Fruit fly (Drosophila melanogaster) whole organism, pupa: ENCODE measurements around the gene CG45487.

Experiments used
- CG10348 ChIP-seq: fragments of 200-800 bp; sonication (Bioruptor generic); IDR thresholded peaks from 2 replicates; pipeline ENCODE4 v1.3.6; 2022; ENCODE audit warnings: missing biosample characterization, missing genetic modification characterization
- CG12605 ChIP-seq: fragments of 200-800 bp; sonication (Bioruptor generic); IDR thresholded peaks from 2 replicates; pipeline ENCODE4 v1.3.6; 2022; ENCODE audit warnings: missing biosample characterization, missing genetic modification characterization
- CG13204 ChIP-seq: fragments of 200-800 bp; sonication (Bioruptor generic); optimal IDR thresholded peaks from 2 replicates; lab custom pipeline; 2018; ENCODE audit warnings: missing biosample characterization, mild to moderate bottlenecking, missing genetic modification characterization, moderate library complexity
- CG14655 ChIP-seq: fragments of 200-800 bp; sonication (Bioruptor generic); optimal IDR thresholded peaks from 3 replicates; lab custom pipeline; 2017; ENCODE audit warnings: mild to moderate bottlenecking, missing biosample characterization, missing genetic modification reagents, missing genetic modification characterization
- CG15710 ChIP-seq: fragments of 200-800 bp; sonication (Bioruptor generic); optimal IDR thresholded peaks from 2 replicates; lab custom pipeline; 2018; ENCODE audit warnings: missing biosample characterization, mild to moderate bottlenecking, missing genetic modification characterization, moderate library complexity
- CG17806 ChIP-seq: fragments of 200-800 bp; sonication (Bioruptor generic); optimal IDR thresholded peaks from 2 replicates; lab custom pipeline; 2018; ENCODE audit warnings: missing biosample characterization, mild to moderate bottlenecking, missing genetic modification characterization, moderate library complexity
- CG32121 ChIP-seq: fragments of 200-800 bp; sonication (Bioruptor generic); IDR thresholded peaks from 2 replicates; pipeline ENCODE4 v1.3.6; 2022; ENCODE audit warnings: missing biosample characterization, missing genetic modification characterization
- CG34367 ChIP-seq: fragments of 200-800 bp; sonication (Bioruptor generic); optimal IDR thresholded peaks from 2 replicates; lab custom pipeline; 2018; ENCODE audit warnings: missing biosample characterization, mild to moderate bottlenecking, missing genetic modification characterization
- CG4496 ChIP-seq: fragments of 200-800 bp; sonication (Bioruptor generic); IDR thresholded peaks from 3 replicates; pipeline ENCODE4 v1.3.6; 2022; ENCODE audit warnings: missing biosample characterization, missing genetic modification characterization
- CG8159 ChIP-seq: fragments of 200-800 bp; sonication (Bioruptor generic); optimal IDR thresholded peaks from 3 replicates; lab custom pipeline; 2018; ENCODE audit warnings: missing biosample characterization, mild to moderate bottlenecking, missing genetic modification characterization, moderate library complexity
- CG8301 ChIP-seq: fragments of 200-800 bp; sonication (Bioruptor generic); optimal IDR thresholded peaks from 2 replicates; lab custom pipeline; 2018; ENCODE audit warnings: missing biosample characterization, mild to moderate bottlenecking, missing genetic modification characterization
- CG9948 ChIP-seq: fragments of 200-800 bp; sonication (Bioruptor generic); optimal IDR thresholded peaks from 2 replicates; lab custom pipeline; 2018; ENCODE audit warnings: missing biosample characterization, mild to moderate bottlenecking, missing genetic modification characterization, moderate library complexity
- D1 ChIP-seq: fragments of 200-800 bp; sonication (Bioruptor generic); optimal IDR thresholded peaks from 2 replicates; lab custom pipeline; 2018; ENCODE audit warnings: missing biosample characterization, mild to moderate bottlenecking, missing genetic modification characterization, moderate library complexity
- EcR ChIP-seq: fragments of 200-800 bp; sonication (Bioruptor generic); optimal IDR thresholded peaks from 3 replicates; lab custom pipeline; 2019; ENCODE audit warnings: missing biosample characterization, missing genetic modification characterization, mild to moderate bottlenecking, moderate library complexity, missing genetic modification reagents
- Ets98B ChIP-seq: fragments of 200-800 bp; sonication (Bioruptor generic); IDR thresholded peaks from 2 replicates; pipeline ENCODE4 v1.3.6; 2022; ENCODE audit warnings: missing biosample characterization, missing genetic modification characterization
- Pif1A ChIP-seq: fragments of 200-800 bp; sonication (Bioruptor generic); optimal IDR thresholded peaks from 3 replicates; lab custom pipeline; 2016; ENCODE audit warnings: missing biosample characterization, missing genetic modification characterization
- Pif1B ChIP-seq: fragments of 200-800 bp; sonication (Bioruptor generic); optimal IDR thresholded peaks from 3 replicates; lab custom pipeline; 2016; ENCODE audit warnings: missing biosample characterization, missing genetic modification characterization
- Snoo ChIP-seq: fragments of 200-800 bp; sonication (Bioruptor generic); optimal IDR thresholded peaks from 3 replicates; lab custom pipeline; 2017; ENCODE audit warnings: missing biosample characterization, mild to moderate bottlenecking, missing genetic modification characterization, inconsistent platforms
- fd96Ca ChIP-seq: fragments of 200-800 bp; sonication (Bioruptor generic); IDR thresholded peaks from 3 replicates; pipeline ENCODE4 v1.3.6; 2022; ENCODE audit warnings: missing biosample characterization, missing genetic modification characterization
- gl ChIP-seq: fragments of 200-800 bp; sonication (Bioruptor generic); optimal IDR thresholded peaks from 2 replicates; lab custom pipeline; 2018; ENCODE audit warnings: missing biosample characterization, mild to moderate bottlenecking, missing genetic modification characterization
- rn ChIP-seq: fragments of 200-800 bp; sonication (Bioruptor generic); IDR thresholded peaks from 2 replicates; pipeline ENCODE4 v1.3.6; 2022; ENCODE audit warnings: missing biosample characterization, missing genetic modification characterization

Gene CG45487

DNA sequence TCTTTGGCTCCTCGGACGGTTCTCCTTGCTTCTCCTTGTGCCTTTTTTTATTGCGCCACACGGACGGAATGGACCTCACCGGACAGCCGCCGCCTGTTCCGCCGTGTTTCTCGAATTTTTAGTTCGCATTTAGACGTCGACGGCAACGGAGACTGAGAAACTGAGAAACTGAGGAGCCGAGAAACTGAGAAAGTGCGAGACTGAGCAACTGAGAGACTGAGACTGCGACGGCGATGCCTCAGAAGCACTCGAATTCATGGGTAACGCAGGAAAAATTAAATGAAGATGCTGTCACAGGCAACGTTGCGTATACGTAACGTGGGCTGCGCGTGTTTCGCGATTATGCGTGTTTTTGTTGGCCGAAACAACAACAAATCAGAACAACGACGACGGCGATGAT, 39.5 kb downstream of the CG45487 start:
- TF ChIP-seq D1 (tag; lab: Kevin White, UChicago) (no peak), CG14655 (GFP tag; lab: Kevin White, UChicago) (no peak), CG34367 (tag; lab: Kevin White, UChicago) (no peak), Pif1B (no peak), Snoo (no peak), CG13204 (GFP tag; lab: Kevin White, UChicago) (no peak), rn (GFP tag; lab: Robert Waterston, UW) (no peak), EcR (GFP tag; lab: Kevin White, UChicago) (no peak), CG9948 (tag; lab: Kevin White, UChicago) (no peak), CG17806 (tag; lab: Kevin White, UChicago) (no peak), CG8159 (tag; lab: Kevin White, UChicago) (no peak), Ets98B (no peak), CG15710 (tag; lab: Kevin White, UChicago) (no peak)

DNA sequence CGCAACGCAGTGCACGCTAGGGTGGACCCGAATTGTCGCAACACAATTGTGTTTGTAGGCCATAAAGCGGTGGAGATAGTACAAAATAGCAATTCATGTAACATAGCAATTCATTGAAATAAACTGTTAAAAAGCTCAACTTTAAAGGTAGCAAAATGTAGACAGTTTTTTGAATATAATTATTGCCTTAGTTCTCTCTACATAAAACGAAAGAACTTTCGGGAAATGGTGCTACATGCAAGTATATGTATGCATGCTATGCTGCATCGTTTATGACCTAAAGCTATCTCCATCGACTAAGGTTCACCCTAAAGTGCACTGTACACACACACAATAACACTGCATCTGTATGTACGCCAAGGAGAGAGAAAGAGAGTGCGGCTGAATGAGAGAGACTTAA, 40.0 kb downstream of the CG45487 start:
- peak; percentile 89 for TF ChIP-seq CG17806 (tag; lab: Kevin White, UChicago)
- peak; percentile 95 for TF ChIP-seq Pif1B
- peak; percentile 81 for TF ChIP-seq CG12605
- TF ChIP-seq CG32121 (GFP tag; lab: Robert Waterston, UW) = peak; percentile 93
- peak; percentile 64 for TF ChIP-seq CG10348 (GFP tag; lab: Robert Waterston, UW)
- TF ChIP-seq Ets98B = peak; percentile 85
- TF ChIP-seq CG14655 (GFP tag; lab: Kevin White, UChicago) = peak; percentile 96
- peak; percentile 42 for TF ChIP-seq EcR (GFP tag; lab: Kevin White, UChicago)
- peak; percentile 94 for TF ChIP-seq CG15710 (tag; lab: Kevin White, UChicago)
- peak; percentile 86 for TF ChIP-seq Snoo
- peak; percentile 91 for TF ChIP-seq CG4496 (GFP tag; lab: Robert Waterston, UW)
- TF ChIP-seq gl (tag; lab: Kevin White, UChicago) = peak; percentile 87
- TF ChIP-seq CG13204 (GFP tag; lab: Kevin White, UChicago) = peak; percentile 84
- peak; percentile 72 for TF ChIP-seq rn (GFP tag; lab: Robert Waterston, UW)
- peak; percentile 91 for TF ChIP-seq CG34367 (tag; lab: Kevin White, UChicago)
- peak; percentile 94 for TF ChIP-seq CG9948 (tag; lab: Kevin White, UChicago)
- peak; percentile 95 for TF ChIP-seq Pif1A (GFP tag; lab: Kevin White, UChicago)
- peak; percentile 93 for TF ChIP-seq fd96Ca
- TF ChIP-seq CG8159 (tag; lab: Kevin White, UChicago) = peak; percentile 99
- peak; percentile 92 for TF ChIP-seq D1 (tag; lab: Kevin White, UChicago)
- TF ChIP-seq CG8301 (tag; lab: Kevin White, UChicago) = peak; percentile 97

DNA sequence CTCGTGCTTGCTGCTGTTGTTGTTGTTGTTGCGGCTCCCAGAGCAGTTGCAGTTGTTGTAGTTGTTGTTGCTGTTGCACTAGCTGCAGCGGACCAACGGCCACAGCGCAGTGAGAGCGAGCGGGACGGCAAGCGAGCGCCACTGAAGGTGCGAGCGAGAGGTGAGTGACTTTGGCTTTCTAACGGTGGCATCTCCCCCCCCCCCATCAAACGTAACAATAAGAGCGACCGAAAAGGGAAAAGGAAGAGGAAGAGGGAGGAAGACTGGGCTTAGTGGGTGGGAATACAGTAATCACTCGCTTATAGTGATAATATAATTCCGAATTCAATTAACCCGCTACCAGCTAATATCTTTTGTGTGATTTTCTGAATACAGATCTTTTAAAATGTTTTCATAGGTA, 48.1 kb downstream of the CG45487 start:
- TF ChIP-seq CG12605 = no peak
- TF ChIP-seq CG13204 (GFP tag; lab: Kevin White, UChicago) = peak; percentile 88

DNA sequence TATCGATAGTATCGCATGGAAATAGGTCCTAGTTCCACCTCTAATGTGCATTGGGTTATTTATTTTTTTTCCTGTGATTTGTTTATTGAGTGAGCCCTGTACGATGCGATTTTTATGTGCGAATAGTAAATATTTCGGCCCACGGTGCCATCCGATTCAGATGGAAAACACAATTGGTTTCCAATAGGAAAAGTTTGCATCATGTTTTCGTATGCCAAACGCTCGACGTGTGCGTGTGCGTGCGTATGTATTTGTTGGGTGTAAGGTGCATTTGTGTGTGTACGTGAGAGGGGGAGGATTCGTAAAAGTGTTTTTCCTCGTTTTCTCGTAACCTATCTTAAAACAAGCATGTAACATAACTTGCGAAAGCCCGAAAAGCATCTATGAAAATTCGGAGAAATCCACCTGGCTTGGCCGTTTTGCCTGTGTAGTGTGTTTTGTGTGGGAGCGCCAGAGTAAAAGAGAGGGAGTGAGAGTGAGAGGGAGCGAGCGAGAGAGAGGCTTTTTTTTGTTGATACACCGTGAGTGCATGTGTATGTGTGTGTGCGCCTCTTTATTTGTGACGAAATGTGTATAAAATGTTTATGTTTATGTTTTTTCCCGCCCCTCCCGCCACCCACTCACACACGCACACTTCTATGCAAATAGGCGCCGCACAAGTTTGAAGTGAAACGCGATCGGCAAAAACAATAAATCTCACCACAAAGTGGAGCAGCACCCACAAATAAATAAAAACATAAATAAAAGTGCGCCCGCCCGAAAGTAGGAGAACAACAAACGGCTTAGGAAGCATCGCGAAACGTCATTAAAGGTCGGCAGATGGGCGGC, 48.7 kb downstream of the CG45487 start, which contains the start of gene Hers:
Gene Hers (plus strand): TSS at position 2 of the 828 bp plus-strand sequence.
- TF ChIP-seq Pif1A (GFP tag; lab: Kevin White, UChicago) (no peak), CG8159 (tag; lab: Kevin White, UChicago) (no peak), gl (tag; lab: Kevin White, UChicago) (no peak), D1 (tag; lab: Kevin White, UChicago) (no peak), CG8301 (tag; lab: Kevin White, UChicago) (no peak), CG32121 (GFP tag; lab: Robert Waterston, UW) (no peak), rn (GFP tag; lab: Robert Waterston, UW) (no peak), CG34367 (tag; lab: Kevin White, UChicago) (no peak), CG14655 (GFP tag; lab: Kevin White, UChicago) (no peak), EcR (GFP tag; lab: Kevin White, UChicago) (no peak), CG9948 (tag; lab: Kevin White, UChicago) (no peak), CG12605 (no peak), CG4496 (GFP tag; lab: Robert Waterston, UW) (no peak), CG13204 (GFP tag; lab: Kevin White, UChicago) (no peak)

DNA sequence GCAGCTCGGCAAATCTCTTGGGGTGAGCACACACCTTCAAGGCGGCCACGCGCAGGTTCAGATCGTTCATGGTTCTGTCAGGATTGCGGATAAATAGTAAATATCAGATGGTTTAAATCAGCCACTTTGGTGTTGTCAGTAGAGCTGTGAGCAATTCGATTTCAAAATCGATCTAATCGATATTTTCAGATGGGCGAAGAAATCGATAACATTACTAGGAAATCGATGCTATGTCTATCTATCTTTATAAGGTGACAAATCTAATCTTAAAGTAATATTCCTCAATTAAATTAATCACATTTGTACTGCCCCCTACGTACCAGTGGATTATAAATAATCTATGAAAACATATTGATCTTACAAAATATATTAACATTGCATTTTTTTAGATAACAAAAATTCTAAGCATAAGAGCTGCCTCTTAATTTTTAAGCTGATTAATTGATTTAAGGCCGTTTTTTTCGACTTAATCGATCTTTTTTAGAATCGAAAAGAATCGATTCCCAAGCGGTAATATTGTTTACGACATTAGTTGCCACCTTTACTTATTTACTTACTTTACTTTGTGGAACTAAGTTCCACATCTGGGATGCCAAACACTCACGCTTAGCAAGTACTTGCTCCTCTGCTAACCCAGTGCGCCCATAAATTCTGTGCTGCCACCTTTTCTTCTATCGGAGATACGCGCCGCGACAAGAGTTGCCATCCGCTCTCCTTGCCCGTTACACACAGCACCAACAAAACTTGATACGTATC, 49.5 kb downstream of the CG45487 start, which contains the start of gene THADA:
Gene THADA (minus strand): TSS at position 136 of the 756 bp plus-strand sequence.
- no peak for TF ChIP-seq Snoo
- TF ChIP-seq rn (GFP tag; lab: Robert Waterston, UW) = no peak
- peak; percentile 7 for TF ChIP-seq CG17806 (tag; lab: Kevin White, UChicago)
- no peak for TF ChIP-seq CG12605
- TF ChIP-seq CG34367 (tag; lab: Kevin White, UChicago) = no peak
- peak; percentile 18 for TF ChIP-seq CG15710 (tag; lab: Kevin White, UChicago)
- TF ChIP-seq gl (tag; lab: Kevin White, UChicago) = no peak
- TF ChIP-seq Pif1B = no peak
- no peak for TF ChIP-seq CG8301 (tag; lab: Kevin White, UChicago)
- no peak for TF ChIP-seq D1 (tag; lab: Kevin White, UChicago)
- 0 out of 3 replicates have a peak, but pooled peaks have one; percentile 19 for TF ChIP-seq CG4496 (GFP tag; lab: Robert Waterston, UW)
- no peak for TF ChIP-seq CG32121 (GFP tag; lab: Robert Waterston, UW)
- peak; percentile 10 for TF ChIP-seq CG9948 (tag; lab: Kevin White, UChicago)
